Worm (Caenorhabditis elegans): ENCODE results near the gene C07C7.1.
A peak's percentile ranks its signal among the peaks of the same experiment; 100 is the strongest.

The C07C7.1 gene

ce11 chrIV:9198136-9198535 lies 13.5 kb downstream of the C07C7.1 start (continued):
- TF ChIP-seq rec-8 (tag; optimal IDR thresholded peaks at IDR 0.05) (no peak), nhr-27 (tag; optimal IDR thresholded peaks at IDR 0.05) (no peak)

ce11 chrIV:9199148-9199938 lies 14.7 kb downstream of the C07C7.1 start:
- TF ChIP-seq nhr-27 (tag; optimal IDR thresholded peaks at IDR 0.05) (no peak), ekl-4 (GFP tag; IDR thresholded peaks at IDR 0.05) (no peak), unc-130 (GFP tag; optimal IDR thresholded peaks at IDR 0.05) (no peak), nfyb-1 (GFP tag; IDR thresholded peaks at IDR 0.05) (no peak), hrde-1 (tag; optimal IDR thresholded peaks at IDR 0.05; ENCODE audit: borderline replicate concordance) (no peak), zfh-2 (GFP tag; conservative IDR thresholded peaks at IDR 0.05) (no peak), nhr-80 (tag; optimal IDR thresholded peaks at IDR 0.05) (peak; percentile 14), C17E4.6 (GFP tag; IDR thresholded peaks at IDR 0.05) (no peak), akir-1 (GFP tag; optimal IDR thresholded peaks at IDR 0.05) (no peak), Y95B8A.8 (GFP tag; IDR thresholded peaks at IDR 0.05) (no peak), madf-3 (GFP tag; IDR thresholded peaks at IDR 0.05) (0 out of 2 replicates have a peak, but pooled peaks have one; percentile 48), F37B4.10 (GFP tag; IDR thresholded peaks at IDR 0.05) (no peak), let-607 (tag; optimal IDR thresholded peaks at IDR 0.05) (no peak), attf-5 (GFP tag; optimal IDR thresholded peaks at IDR 0.05) (no peak), lin-35 (GFP tag; optimal IDR thresholded peaks at IDR 0.05) (no peak), F22D6.2 (tag; optimal IDR thresholded peaks at IDR 0.05) (no peak), attf-6 (GFP tag; IDR thresholded peaks at IDR 0.05) (no peak), F23B12.7 (tag; optimal IDR thresholded peaks at IDR 0.05; ENCODE audit: insufficient read depth) (no peak), ztf-3 (GFP tag; optimal IDR thresholded peaks at IDR 0.05) (no peak), cebp-1 (GFP tag; IDR thresholded peaks at IDR 0.05) (no peak), cebp-1 (tag; optimal IDR thresholded peaks at IDR 0.05) (peak; percentile 58), repo-1 (tag; optimal IDR thresholded peaks at IDR 0.05) (no peak), aptf-3 (GFP tag; IDR thresholded peaks at IDR 0.05) (no peak), dpl-1 (GFP tag; optimal IDR thresholded peaks at IDR 0.05) (no peak), D2030.7 (GFP tag; IDR thresholded peaks at IDR 0.05) (no peak), athp-1 (tag; optimal IDR thresholded peaks at IDR 0.05) (no peak), chd-7 (tag; optimal IDR thresholded peaks at IDR 0.05) (no peak)

- TF ChIP-seq Y79H2A.3 (GFP tag; conservative IDR thresholded peaks at IDR 0.05) (no peak), F10E7.11 (tag; optimal IDR thresholded peaks at IDR 0.05) (no peak), dpl-1 (GFP tag; optimal IDR thresholded peaks at IDR 0.05) (no peak), B0261.1 (tag; optimal IDR thresholded peaks at IDR 0.05) (no peak), C17E4.6 (GFP tag; IDR thresholded peaks at IDR 0.05) (no peak), xnd-1 (tag; optimal IDR thresholded peaks at IDR 0.05) (no peak), hmg-20 (GFP tag; IDR thresholded peaks at IDR 0.05) (no peak), hrde-1 (tag; optimal IDR thresholded peaks at IDR 0.05; ENCODE audit: borderline replicate concordance) (no peak), lir-1 (GFP tag; conservative IDR thresholded peaks at IDR 0.05) (no peak), ceh-27 (GFP tag; optimal IDR thresholded peaks at IDR 0.05) (no peak), sptf-2 (GFP tag; optimal IDR thresholded peaks at IDR 0.05) (no peak)
Observed at ce11 chrIV:9199939-9200202, 15.2 kb downstream of the C07C7.1 start, which contains the start of gene wnk-1. wnk-1 (plus strand) TSS chrIV:9200103.
